Worm (Caenorhabditis elegans) whole organism, L4/young adult: ENCODE data around the gene clec-145.

Experiments
- W03F9.2 ChIP-seq: fragments of 150-350 bp; optimal IDR thresholded peaks from 2 replicates; lab custom pipeline; 2014; ENCODE audit warnings: missing biosample characterization, missing genetic modification characterization
- dao-5 ChIP-seq: sonication (generic microtip); optimal IDR thresholded peaks from 2 replicates; lab custom pipeline; 2016; ENCODE audit warnings: missing genotype, missing genetic modification characterization, moderate library complexity, missing compliant biosample characterization
- him-1 ChIP-seq: sonication (generic microtip); optimal IDR thresholded peaks from 2 replicates; lab custom pipeline; 2016; ENCODE audit warnings: missing genotype, missing genetic modification reagents, missing genetic modification characterization, missing compliant biosample characterization

- no peak for TF ChIP-seq him-1 (tag; lab: Kevin White, UChicago)
- no peak for TF ChIP-seq W03F9.2
- TF ChIP-seq dao-5: no peak
Measured at ce11 chrII:13627001-13627400, 36.6 kb upstream of the clec-145 start, which contains the start of gene gst-19.
